Worm (Caenorhabditis elegans) whole organism, L3 larva: ENCODE data around the gene Y34B4A.2.
A peak's percentile ranks its signal among the peaks of the same experiment; 100 is the strongest.

Source experiments
- ZK546.5 ChIP-seq: sonication (generic microtip); optimal IDR thresholded peaks from 2 replicates; lab custom pipeline; 2017; ENCODE audit warnings: missing biosample characterization, missing genetic modification characterization
- aly-2 ChIP-seq: fragments of 150-350 bp; optimal IDR thresholded peaks from 2 replicates; lab custom pipeline; 2014; ENCODE audit warnings: missing biosample characterization, missing genetic modification characterization
- ama-1 ChIP-seq: fragments of 150-350 bp; optimal IDR thresholded peaks from 2 replicates; lab custom pipeline; 2018
- ceh-16 ChIP-seq: sonication (generic microtip); optimal IDR thresholded peaks from 2 replicates; lab custom pipeline; 2017; ENCODE audit warnings: missing biosample characterization, missing genetic modification characterization
- ceh-82 ChIP-seq: fragments of 150-350 bp; optimal IDR thresholded peaks from 2 replicates; lab custom pipeline; 2014; ENCODE audit warnings: missing biosample characterization, missing genetic modification characterization
- daf-12 ChIP-seq: fragments of 150-350 bp; optimal IDR thresholded peaks from 2 replicates; lab custom pipeline; 2014; ENCODE audit warnings: missing biosample characterization, missing genetic modification reagents, missing genetic modification characterization
- elt-1 ChIP-seq: fragments of 150-350 bp; optimal IDR thresholded peaks from 2 replicates; lab custom pipeline; 2014; ENCODE audit warnings: missing biosample characterization, missing genetic modification characterization
- elt-2 ChIP-seq: sonication (generic microtip); optimal IDR thresholded peaks from 2 replicates; lab custom pipeline; 2016; ENCODE audit warnings: missing genetic modification reagents, mild to moderate bottlenecking, missing genetic modification characterization, missing compliant biosample characterization
- elt-3 ChIP-seq, 3 experiments: fragments of 150-350 bp in 1 of 3; sonication (generic microtip) in 2 of 3; optimal IDR thresholded peaks; 2 replicates in 2 of 3; 4 replicates in 1 of 3; lab custom pipeline; 2014 to 2017; ENCODE audit warnings: missing biosample characterization in 3 of 3, missing genetic modification characterization in 3 of 3
- eor-1 ChIP-seq, 2 experiments: fragments of 150-350 bp; optimal IDR thresholded peaks; 2 replicates each; lab custom pipeline; 2014 to 2018; ENCODE audit warnings: missing biosample characterization in 2 of 2, missing genetic modification characterization in 2 of 2
- fkh-10 ChIP-seq: sonication (generic microtip); optimal IDR thresholded peaks from 2 replicates; lab custom pipeline; 2017; ENCODE audit warnings: missing biosample characterization, missing genetic modification reagents, missing genetic modification characterization
- fos-1 ChIP-seq: fragments of 150-350 bp; optimal IDR thresholded peaks from 2 replicates; lab custom pipeline; 2014; ENCODE audit warnings: missing biosample characterization, missing genetic modification characterization
- hmg-11 ChIP-seq: sonication (generic microtip); optimal IDR thresholded peaks from 2 replicates; lab custom pipeline; 2016; ENCODE audit warnings: missing genetic modification characterization, missing compliant biosample characterization
- jun-1 ChIP-seq: fragments of 150-350 bp; optimal IDR thresholded peaks from 2 replicates; lab custom pipeline; 2014; ENCODE audit warnings: missing biosample characterization, missing genetic modification reagents, missing genetic modification characterization
- lin-15B ChIP-seq: fragments of 150-350 bp; optimal IDR thresholded peaks from 2 replicates; lab custom pipeline; 2014; ENCODE audit warnings: missing biosample characterization, missing genetic modification characterization
- lin-39 ChIP-seq: fragments of 150-350 bp; optimal IDR thresholded peaks from 2 replicates; lab custom pipeline; 2018; ENCODE audit warnings: missing biosample characterization, missing genetic modification reagents, missing genetic modification characterization
- lsy-12 ChIP-seq: sonication (generic microtip); optimal IDR thresholded peaks from 2 replicates; lab custom pipeline; 2016; ENCODE audit warnings: mild to moderate bottlenecking, missing genetic modification characterization, missing compliant biosample characterization
- mdl-1 ChIP-seq: fragments of 150-350 bp; optimal IDR thresholded peaks from 2 replicates; lab custom pipeline; 2014; ENCODE audit warnings: missing biosample characterization, missing genetic modification characterization
- nfya-1 ChIP-seq: sonication (generic microtip); optimal IDR thresholded peaks from 2 replicates; lab custom pipeline; 2017; ENCODE audit warnings: missing genetic modification characterization, mild to moderate bottlenecking, missing compliant biosample characterization, antibody characterized with exemption, moderate library complexity; ENCODE audit not compliant: insufficient read depth
- nhr-11 ChIP-seq: fragments of 150-350 bp; optimal IDR thresholded peaks from 2 replicates; lab custom pipeline; 2014; ENCODE audit warnings: missing biosample characterization, missing genetic modification characterization
- nhr-12 ChIP-seq: fragments of 150-350 bp; optimal IDR thresholded peaks from 2 replicates; lab custom pipeline; 2014; ENCODE audit warnings: missing biosample characterization, missing genetic modification characterization
- nhr-23 ChIP-seq: fragments of 150-350 bp; optimal IDR thresholded peaks from 2 replicates; lab custom pipeline; 2014; ENCODE audit warnings: missing biosample characterization, missing genetic modification reagents, missing genetic modification characterization
- nhr-237 ChIP-seq: fragments of 150-350 bp; optimal IDR thresholded peaks from 2 replicates; lab custom pipeline; 2014; ENCODE audit warnings: missing biosample characterization, missing genetic modification characterization
- nhr-25 ChIP-seq: sonication (generic microtip); optimal IDR thresholded peaks from 2 replicates; lab custom pipeline; 2017; ENCODE audit warnings: missing biosample characterization, missing genetic modification characterization
- nhr-28 ChIP-seq: fragments of 150-350 bp; optimal IDR thresholded peaks from 2 replicates; lab custom pipeline; 2014; ENCODE audit warnings: missing biosample characterization, missing genetic modification characterization
- nhr-43 ChIP-seq: sonication (generic microtip); optimal IDR thresholded peaks from 2 replicates; lab custom pipeline; 2016; ENCODE audit warnings: mild to moderate bottlenecking, missing genetic modification characterization, missing compliant biosample characterization; ENCODE audit not compliant: poor library complexity, severe bottlenecking
- nhr-67 ChIP-seq: fragments of 150-350 bp; optimal IDR thresholded peaks from 2 replicates; lab custom pipeline; 2014; ENCODE audit warnings: missing biosample characterization, missing genetic modification characterization
- nhr-77 ChIP-seq: fragments of 150-350 bp; optimal IDR thresholded peaks from 2 replicates; lab custom pipeline; 2014; ENCODE audit warnings: missing biosample characterization, missing genetic modification characterization
- pha-4 ChIP-seq: fragments of 150-350 bp; optimal IDR thresholded peaks from 2 replicates; lab custom pipeline; 2014; ENCODE audit warnings: missing biosample characterization, missing genetic modification reagents, missing genetic modification characterization
- pqm-1 ChIP-seq: fragments of 150-350 bp; optimal IDR thresholded peaks from 2 replicates; lab custom pipeline; 2017; ENCODE audit warnings: missing biosample characterization, missing genetic modification characterization, inconsistent platforms
- sea-2 ChIP-seq: fragments of 150-350 bp; sonication (generic microtip); optimal IDR thresholded peaks from 4 replicates; lab custom pipeline; 2014; ENCODE audit warnings: missing biosample characterization, missing genetic modification reagents, missing genetic modification characterization
- skn-1 ChIP-seq: fragments of 150-350 bp; optimal IDR thresholded peaks from 2 replicates; lab custom pipeline; 2014; ENCODE audit warnings: missing biosample characterization, missing genetic modification characterization
- tbx-2 ChIP-seq: sonication (generic microtip); optimal IDR thresholded peaks from 2 replicates; lab custom pipeline; 2016; ENCODE audit warnings: mild to moderate bottlenecking, missing genetic modification characterization, missing compliant biosample characterization
- unc-39 ChIP-seq: sonication (generic microtip); optimal IDR thresholded peaks from 4 replicates; lab custom pipeline; 2017; ENCODE audit warnings: missing biosample characterization, missing genetic modification characterization
- unc-62 ChIP-seq: fragments of 150-350 bp; sonication (generic microtip); optimal IDR thresholded peaks from 4 replicates; lab custom pipeline; 2014; ENCODE audit warnings: missing biosample characterization, missing genetic modification reagents, missing genetic modification characterization
- zag-1 ChIP-seq: fragments of 150-350 bp; optimal IDR thresholded peaks from 2 replicates; lab custom pipeline; 2014; ENCODE audit warnings: missing biosample characterization, missing genetic modification characterization
- ztf-11 ChIP-seq: fragments of 150-350 bp; optimal IDR thresholded peaks from 2 replicates; lab custom pipeline; 2014; ENCODE audit warnings: missing biosample characterization, missing genetic modification characterization
- ztf-4 ChIP-seq: fragments of 150-350 bp; optimal IDR thresholded peaks from 2 replicates; lab custom pipeline; 2014; ENCODE audit warnings: missing biosample characterization, missing genetic modification characterization

Y34B4A.2 gene

ce11 chrX:5254894-5255293 lies 24.4 kb upstream of the Y34B4A.2 start, which contains the start of gene nspg-13:
Gene nspg-13, plus strand, starts transcription at chrX:5255194.
- no peak for TF ChIP-seq nhr-237
- TF ChIP-seq sea-2 = no peak
- TF ChIP-seq tbx-2 = no peak

ce11 chrX:5255320-5255719 lies 24.0 kb upstream of the Y34B4A.2 start:
- TF ChIP-seq nhr-28 = no peak
- no peak for TF ChIP-seq nhr-43
- TF ChIP-seq elt-2 (tag; lab: Kevin White, UChicago) = peak; percentile 73
- TF ChIP-seq fkh-10 (GFP tag; lab: Kevin White, UChicago) = no peak
- no peak for TF ChIP-seq skn-1 (tag; lab: Kevin White, UChicago)
- TF ChIP-seq, all 47 proteins: peak for 1

- TF ChIP-seq unc-62 (GFP tag; lab: Kevin White, UChicago) (no peak), elt-2 (tag; lab: Kevin White, UChicago) (peak; percentile 44)
- TF ChIP-seq, all 47 proteins: peak for 1
Observed at ce11 chrX:5256999-5257398, 22.3 kb upstream of the Y34B4A.2 start, which contains the start of gene nspg-12. Gene nspg-12, plus strand, starts transcription at chrX:5257299.

- TF ChIP-seq ceh-82 (tag; lab: Kevin White, UChicago) (no peak), lin-39 (tag; lab: Kevin White, UChicago) (no peak), pha-4 (tag; lab: Kevin White, UChicago) (no peak), unc-62 (GFP tag; lab: Kevin White, UChicago) (no peak), nhr-12 (tag; lab: Kevin White, UChicago) (no peak), ztf-11 (tag; lab: Kevin White, UChicago) (no peak), nfya-1 (tag; lab: Kevin White, UChicago) (no peak), zag-1 (no peak), tbx-2 (no peak), elt-1 (tag; lab: Kevin White, UChicago) (no peak), pqm-1 (tag; lab: Kevin White, UChicago) (no peak), nhr-43 (no peak), lsy-12 (tag; lab: Kevin White, UChicago) (no peak), nhr-77 (tag; lab: Kevin White, UChicago) (no peak), aly-2 (no peak), nhr-23 (tag; lab: Kevin White, UChicago) (no peak), ZK546.5 (tag; lab: Kevin White, UChicago) (no peak), lin-15B (tag; lab: Kevin White, UChicago) (no peak), ztf-4 (tag; lab: Kevin White, UChicago) (no peak), nhr-25 (tag; lab: Kevin White, UChicago) (no peak)
Observed at ce11 chrX:5260389-5260788, 18.9 kb upstream of the Y34B4A.2 start.

ce11 chrX:5262033-5262432 lies 17.3 kb upstream of the Y34B4A.2 start:
- TF ChIP-seq nhr-67 (tag; lab: Kevin White, UChicago) (no peak), nhr-43 (no peak), ztf-4 (tag; lab: Kevin White, UChicago) (no peak), aly-2 (no peak), nfya-1 (tag; lab: Kevin White, UChicago) (no peak), lin-39 (tag; lab: Kevin White, UChicago) (no peak), ztf-11 (tag; lab: Kevin White, UChicago) (no peak), elt-2 (tag; lab: Kevin White, UChicago) (peak; percentile 64), daf-12 (tag; lab: Kevin White, UChicago) (no peak), nhr-12 (tag; lab: Kevin White, UChicago) (no peak), pqm-1 (tag; lab: Kevin White, UChicago) (peak; percentile 32), nhr-237 (no peak), elt-3 (tag; optimal IDR thresholded peaks at IDR 0.05; lab: Kevin White, UChicago) (no peak), ceh-16 (tag; lab: Kevin White, UChicago) (no peak), lin-15B (tag; lab: Kevin White, UChicago) (no peak), mdl-1 (tag; lab: Kevin White, UChicago) (no peak)

ce11 chrX:5263585-5263984 lies 15.7 kb upstream of the Y34B4A.2 start:
- no peak for TF ChIP-seq ama-1 (lab: Kevin White, UChicago)
- no peak for TF ChIP-seq unc-39 (tag; lab: Kevin White, UChicago)
- no peak for TF ChIP-seq lin-39 (tag; lab: Kevin White, UChicago)
- no peak for TF ChIP-seq lin-15B (tag; lab: Kevin White, UChicago)
- TF ChIP-seq hmg-11 = no peak
- no peak for TF ChIP-seq nhr-28
- TF ChIP-seq nhr-11 (tag; lab: Kevin White, UChicago) = no peak
- no peak for TF ChIP-seq ztf-4 (tag; lab: Kevin White, UChicago)
- no peak for TF ChIP-seq jun-1 (tag; lab: Kevin White, UChicago)
- TF ChIP-seq ceh-16 (tag; lab: Kevin White, UChicago) = no peak
- TF ChIP-seq eor-1 (tag; optimal IDR thresholded peaks at IDR 0.05; lab: Kevin White, UChicago) = no peak
- no peak for TF ChIP-seq ZK546.5 (tag; lab: Kevin White, UChicago)
- no peak for TF ChIP-seq unc-62 (GFP tag; lab: Kevin White, UChicago)
- no peak for TF ChIP-seq pqm-1 (tag; lab: Kevin White, UChicago)
- no peak for TF ChIP-seq tbx-2
- TF ChIP-seq nhr-77 (tag; lab: Kevin White, UChicago) = no peak
- no peak for TF ChIP-seq fos-1 (tag; lab: Kevin White, UChicago)
